Worm (Caenorhabditis elegans) whole organism, L3 larva: ENCODE results near the gene rpn-11.

Experiments used
- R02D3.7 ChIP-seq: fragments of 150-350 bp; optimal IDR thresholded peaks from 2 replicates; lab custom pipeline; 2014; ENCODE audit warnings: missing biosample characterization, missing genetic modification characterization
- ZK546.5 ChIP-seq: sonication (generic microtip); optimal IDR thresholded peaks from 2 replicates; lab custom pipeline; 2017; ENCODE audit warnings: missing biosample characterization, missing genetic modification characterization
- aly-2 ChIP-seq: fragments of 150-350 bp; optimal IDR thresholded peaks from 2 replicates; lab custom pipeline; 2014; ENCODE audit warnings: missing biosample characterization, missing genetic modification characterization
- ama-1 ChIP-seq: fragments of 150-350 bp; optimal IDR thresholded peaks from 2 replicates; lab custom pipeline; 2018
- ceh-28 ChIP-seq: fragments of 150-350 bp; optimal IDR thresholded peaks from 2 replicates; lab custom pipeline; 2014; ENCODE audit warnings: missing biosample characterization, missing genetic modification reagents, missing genetic modification characterization
- ceh-82 ChIP-seq: fragments of 150-350 bp; optimal IDR thresholded peaks from 2 replicates; lab custom pipeline; 2014; ENCODE audit warnings: missing biosample characterization, missing genetic modification characterization
- daf-12 ChIP-seq: fragments of 150-350 bp; optimal IDR thresholded peaks from 2 replicates; lab custom pipeline; 2014; ENCODE audit warnings: missing biosample characterization, missing genetic modification reagents, missing genetic modification characterization
- egl-27 ChIP-seq: sonication (generic microtip); optimal IDR thresholded peaks from 4 replicates; lab custom pipeline; 2017; ENCODE audit warnings: missing biosample characterization, missing genetic modification reagents, missing genetic modification characterization
- egl-5 ChIP-seq: fragments of 150-350 bp; optimal IDR thresholded peaks from 2 replicates; lab custom pipeline; 2017; ENCODE audit warnings: missing biosample characterization, missing genetic modification reagents, missing genetic modification characterization, inconsistent platforms
- elt-2 ChIP-seq: sonication (generic microtip); optimal IDR thresholded peaks from 2 replicates; lab custom pipeline; 2016; ENCODE audit warnings: missing genetic modification reagents, mild to moderate bottlenecking, missing genetic modification characterization, missing compliant biosample characterization
- elt-3 ChIP-seq, 3 experiments: fragments of 150-350 bp in 1 of 3; sonication (generic microtip) in 2 of 3; optimal IDR thresholded peaks; 2 replicates in 2 of 3; 4 replicates in 1 of 3; lab custom pipeline; 2014 to 2017; ENCODE audit warnings: missing biosample characterization in 3 of 3, missing genetic modification characterization in 3 of 3
- eor-1 ChIP-seq, 2 experiments: fragments of 150-350 bp; optimal IDR thresholded peaks; 2 replicates each; lab custom pipeline; 2014 to 2018; ENCODE audit warnings: missing biosample characterization in 2 of 2, missing genetic modification characterization in 2 of 2
- fkh-2 ChIP-seq: fragments of 150-350 bp; optimal IDR thresholded peaks from 2 replicates; lab custom pipeline; 2014; ENCODE audit warnings: missing biosample characterization, missing genetic modification reagents, missing genetic modification characterization
- fos-1 ChIP-seq: fragments of 150-350 bp; optimal IDR thresholded peaks from 2 replicates; lab custom pipeline; 2014; ENCODE audit warnings: missing biosample characterization, missing genetic modification characterization
- jun-1 ChIP-seq: fragments of 150-350 bp; optimal IDR thresholded peaks from 2 replicates; lab custom pipeline; 2014; ENCODE audit warnings: missing biosample characterization, missing genetic modification reagents, missing genetic modification characterization
- lsy-12 ChIP-seq: sonication (generic microtip); optimal IDR thresholded peaks from 2 replicates; lab custom pipeline; 2016; ENCODE audit warnings: mild to moderate bottlenecking, missing genetic modification characterization, missing compliant biosample characterization
- mdl-1 ChIP-seq: fragments of 150-350 bp; optimal IDR thresholded peaks from 2 replicates; lab custom pipeline; 2014; ENCODE audit warnings: missing biosample characterization, missing genetic modification characterization
- mml-1 ChIP-seq: fragments of 150-350 bp; sonication (generic microtip); optimal IDR thresholded peaks from 3 replicates; lab custom pipeline; 2014; ENCODE audit warnings: missing biosample characterization, missing genetic modification characterization
- nfya-1 ChIP-seq: sonication (generic microtip); optimal IDR thresholded peaks from 2 replicates; lab custom pipeline; 2017; ENCODE audit warnings: missing genetic modification characterization, mild to moderate bottlenecking, missing compliant biosample characterization, antibody characterized with exemption, moderate library complexity; ENCODE audit not compliant: insufficient read depth
- nhr-23 ChIP-seq: fragments of 150-350 bp; optimal IDR thresholded peaks from 2 replicates; lab custom pipeline; 2014; ENCODE audit warnings: missing biosample characterization, missing genetic modification reagents, missing genetic modification characterization
- nhr-25 ChIP-seq: sonication (generic microtip); optimal IDR thresholded peaks from 2 replicates; lab custom pipeline; 2017; ENCODE audit warnings: missing biosample characterization, missing genetic modification characterization
- nhr-43 ChIP-seq: sonication (generic microtip); optimal IDR thresholded peaks from 2 replicates; lab custom pipeline; 2016; ENCODE audit warnings: mild to moderate bottlenecking, missing genetic modification characterization, missing compliant biosample characterization; ENCODE audit not compliant: poor library complexity, severe bottlenecking
- nhr-67 ChIP-seq: fragments of 150-350 bp; optimal IDR thresholded peaks from 2 replicates; lab custom pipeline; 2014; ENCODE audit warnings: missing biosample characterization, missing genetic modification characterization
- nhr-76 ChIP-seq: fragments of 150-350 bp; sonication (generic microtip); optimal IDR thresholded peaks from 5 replicates; lab custom pipeline; 2014; ENCODE audit warnings: missing biosample characterization, missing genetic modification characterization
- nhr-77 ChIP-seq: fragments of 150-350 bp; optimal IDR thresholded peaks from 2 replicates; lab custom pipeline; 2014; ENCODE audit warnings: missing biosample characterization, missing genetic modification characterization
- pha-4 ChIP-seq: fragments of 150-350 bp; optimal IDR thresholded peaks from 2 replicates; lab custom pipeline; 2014; ENCODE audit warnings: missing biosample characterization, missing genetic modification reagents, missing genetic modification characterization
- pqm-1 ChIP-seq: fragments of 150-350 bp; optimal IDR thresholded peaks from 2 replicates; lab custom pipeline; 2017; ENCODE audit warnings: missing biosample characterization, missing genetic modification characterization, inconsistent platforms
- sea-2 ChIP-seq: fragments of 150-350 bp; sonication (generic microtip); optimal IDR thresholded peaks from 4 replicates; lab custom pipeline; 2014; ENCODE audit warnings: missing biosample characterization, missing genetic modification reagents, missing genetic modification characterization
- skn-1 ChIP-seq: fragments of 150-350 bp; optimal IDR thresholded peaks from 2 replicates; lab custom pipeline; 2014; ENCODE audit warnings: missing biosample characterization, missing genetic modification characterization
- snpc-4 ChIP-seq: fragments of 150-350 bp; optimal IDR thresholded peaks from 2 replicates; lab custom pipeline; 2014; ENCODE audit warnings: missing biosample characterization, missing genetic modification characterization
- tbx-2 ChIP-seq: sonication (generic microtip); optimal IDR thresholded peaks from 2 replicates; lab custom pipeline; 2016; ENCODE audit warnings: mild to moderate bottlenecking, missing genetic modification characterization, missing compliant biosample characterization
- unc-39 ChIP-seq: sonication (generic microtip); optimal IDR thresholded peaks from 4 replicates; lab custom pipeline; 2017; ENCODE audit warnings: missing biosample characterization, missing genetic modification characterization
- unc-62 ChIP-seq: fragments of 150-350 bp; sonication (generic microtip); optimal IDR thresholded peaks from 4 replicates; lab custom pipeline; 2014; ENCODE audit warnings: missing biosample characterization, missing genetic modification reagents, missing genetic modification characterization
- zag-1 ChIP-seq: fragments of 150-350 bp; optimal IDR thresholded peaks from 2 replicates; lab custom pipeline; 2014; ENCODE audit warnings: missing biosample characterization, missing genetic modification characterization

The rpn-11 gene

ce11 chrII:4092502-4092901 lies 48.2 kb upstream of the rpn-11 start:
- TF ChIP-seq unc-62 (GFP tag; lab: Kevin White, UChicago) (no peak), ama-1 (lab: Kevin White, UChicago) (peak; percentile 10)

ce11 chrII:4091828-4092227 lies 47.5 kb upstream of the rpn-11 start, which contains the start of gene R11F4.1:
TSS of gene R11F4.1 (plus strand) at chrII:4091930.
- TF ChIP-seq tbx-2 (no peak), ama-1 (lab: Kevin White, UChicago) (peak; percentile 58)

- peak; percentile 36 for TF ChIP-seq nhr-23
- TF ChIP-seq jun-1 (tag; lab: Kevin White, UChicago), result peak; percentile 17
- peak; percentile 55 for TF ChIP-seq elt-2 (tag; lab: Kevin White, UChicago)
- peak; percentile 62 for TF ChIP-seq ama-1 (lab: Kevin White, UChicago)
- TF ChIP-seq nhr-43 (tag; lab: Kevin White, UChicago), result peak; percentile 63
- TF ChIP-seq pqm-1 (tag; lab: Kevin White, UChicago), result peak; percentile 44
- TF ChIP-seq snpc-4, result no peak
- TF ChIP-seq nfya-1, result peak; percentile 41
- no peak for TF ChIP-seq fos-1 (tag; lab: Kevin White, UChicago)
These were observed 46.4 kb upstream of the rpn-11 start for ce11 chrII:4090790-4091189.

ce11 chrII:4089183-4089582 lies 44.8 kb upstream of the rpn-11 start:
- TF ChIP-seq skn-1 (no peak), elt-2 (tag; lab: Kevin White, UChicago) (peak; percentile 99), snpc-4 (no peak), tbx-2 (peak; percentile 6), mdl-1 (tag; lab: Kevin White, UChicago) (peak; percentile 62), fkh-2 (tag; lab: Kevin White, UChicago) (no peak), nhr-43 (tag; lab: Kevin White, UChicago) (peak; percentile 94), nfya-1 (peak; percentile 51), pha-4 (tag; lab: Kevin White, UChicago) (peak; percentile 63), fos-1 (tag; lab: Kevin White, UChicago) (peak; percentile 33), jun-1 (tag; lab: Kevin White, UChicago) (peak; percentile 91), nhr-23 (peak; percentile 51), unc-39 (tag; lab: Kevin White, UChicago) (no peak), unc-62 (GFP tag; lab: Kevin White, UChicago) (peak; percentile 15), eor-1 (tag; optimal IDR thresholded peaks at IDR 0.05; lab: Kevin White, UChicago) (no peak), nhr-25 (peak; percentile 51), zag-1 (no peak), egl-5 (tag; lab: Kevin White, UChicago) (peak; percentile 33), nhr-76 (tag; lab: Kevin White, UChicago) (peak; percentile 30), ceh-82 (tag; lab: Kevin White, UChicago) (no peak), lsy-12 (tag; lab: Kevin White, UChicago) (peak; percentile 8), R02D3.7 (tag; lab: Kevin White, UChicago) (peak; percentile 38), ZK546.5 (tag; lab: Kevin White, UChicago) (no peak), aly-2 (no peak), ceh-28 (tag; lab: Kevin White, UChicago) (peak; percentile 24), pqm-1 (tag; lab: Kevin White, UChicago) (peak; percentile 98), elt-3 (tag; optimal IDR thresholded peaks at IDR 0.05; lab: Kevin White, UChicago) (peak in 2 of 3 experiments; percentile 11 to 68), egl-27 (tag; lab: Kevin White, UChicago) (peak; percentile 83)

- no peak for TF ChIP-seq skn-1
- TF ChIP-seq egl-27 (tag; lab: Kevin White, UChicago), result no peak
- no peak for TF ChIP-seq nfya-1
- no peak for TF ChIP-seq sea-2 (GFP tag; lab: Kevin White, UChicago)
- TF ChIP-seq nhr-77 (tag; lab: Kevin White, UChicago), result no peak
- no peak for TF ChIP-seq nhr-23
- no peak for TF ChIP-seq mml-1 (tag; lab: Kevin White, UChicago)
- no peak for TF ChIP-seq tbx-2
- TF ChIP-seq daf-12, result no peak
- TF ChIP-seq nhr-67 (tag; lab: Kevin White, UChicago), result no peak
These were observed 41.3 kb upstream of the rpn-11 start for ce11 chrII:4085601-4086000.
